Worm (Caenorhabditis elegans) whole organism, early embryonic: ENCODE results near the gene xbp-1.

Experiments
- B0310.2 ChIP-seq: sonication (generic microtip); optimal IDR thresholded peaks from 2 replicates; lab custom pipeline; 2016; ENCODE audit warnings: mild to moderate bottlenecking, missing genetic modification characterization, missing compliant biosample characterization
- F13C5.2 ChIP-seq: sonication (generic microtip); optimal IDR thresholded peaks from 2 replicates; lab custom pipeline; 2017; ENCODE audit warnings: mild to moderate bottlenecking, missing genetic modification characterization, inconsistent platforms, missing compliant biosample characterization
- aly-1 ChIP-seq: sonication (generic microtip); optimal IDR thresholded peaks from 2 replicates; lab custom pipeline; 2016; ENCODE audit warnings: missing genetic modification characterization, missing compliant biosample characterization
- ama-1 ChIP-seq: fragments of 150-350 bp; optimal IDR thresholded peaks from 2 replicates; lab custom pipeline; 2014
- ets-7 ChIP-seq: sonication (generic microtip); optimal IDR thresholded peaks from 2 replicates; lab custom pipeline; 2016; ENCODE audit warnings: missing genotype, missing genetic modification characterization, missing compliant biosample characterization
- flt-1 ChIP-seq: fragments of 200-800 bp; sonication (Bioruptor generic); IDR thresholded peaks from 2 replicates; pipeline ENCODE4 v1.3.6; 2022; ENCODE audit warnings: missing genetic modification characterization, missing compliant biosample characterization
- hmg-4 ChIP-seq: fragments of 200-800 bp; sonication (Bioruptor generic); optimal IDR thresholded peaks from 2 replicates; lab custom pipeline; 2018; ENCODE audit warnings: mild to moderate bottlenecking, missing genetic modification characterization, missing compliant biosample characterization
- hnd-1 ChIP-seq: sonication (generic microtip); optimal IDR thresholded peaks from 2 replicates; lab custom pipeline; 2016; ENCODE audit warnings: missing genetic modification characterization, missing compliant biosample characterization
- pes-1 ChIP-seq: fragments of 200-800 bp; sonication (Bioruptor generic); IDR thresholded peaks from 2 replicates; pipeline ENCODE4 v1.3.6; 2022; ENCODE audit warnings: missing genetic modification reagents, missing genetic modification characterization, missing compliant biosample characterization
- scrt-1 ChIP-seq: fragments of 200-800 bp; sonication (Bioruptor generic); IDR thresholded peaks from 2 replicates; pipeline ENCODE4 v1.3.6; 2022; ENCODE audit warnings: missing genetic modification characterization, missing compliant biosample characterization
- sea-1 ChIP-seq: fragments of 200-800 bp; sonication (Bioruptor generic); conservative IDR thresholded peaks from 2 replicates; pipeline ENCODE4 v1.3.6; 2022; ENCODE audit warnings: missing genetic modification characterization, missing compliant biosample characterization
- tbx-37 ChIP-seq: fragments of 200-800 bp; sonication (Bioruptor generic); conservative IDR thresholded peaks from 2 replicates; pipeline ENCODE4 v1.3.6; 2022; ENCODE audit warnings: missing genetic modification reagents, missing genetic modification characterization, missing compliant biosample characterization
- tra-4 ChIP-seq: sonication (generic microtip); optimal IDR thresholded peaks from 2 replicates; lab custom pipeline; 2017; ENCODE audit warnings: missing genetic modification characterization, missing compliant biosample characterization

ce11 chrIII:4189602-4190001 is 4.0 kb upstream of the xbp-1 start:
- no peak for TF ChIP-seq aly-1
- TF ChIP-seq sea-1 (GFP tag; lab: Robert Waterston, UW): no peak
- TF ChIP-seq B0310.2 (tag; lab: Kevin White, UChicago): no peak
- TF ChIP-seq tra-4 (tag; lab: Kevin White, UChicago): no peak
- TF ChIP-seq tbx-37 (GFP tag; lab: Robert Waterston, UW): no peak
- TF ChIP-seq ama-1 (lab: Kevin White, UChicago): no peak
- no peak for TF ChIP-seq ets-7 (tag; lab: Kevin White, UChicago)
- TF ChIP-seq pes-1 (GFP tag; lab: Robert Waterston, UW): no peak
- TF ChIP-seq F13C5.2 (tag; lab: Kevin White, UChicago): no peak
- TF ChIP-seq flt-1: no peak
- no peak for TF ChIP-seq scrt-1 (GFP tag; lab: Robert Waterston, UW)
- no peak for TF ChIP-seq hmg-4 (GFP tag; lab: Kevin White, UChicago)
- no peak for TF ChIP-seq hnd-1 (tag; lab: Kevin White, UChicago)
